Fruit fly (Drosophila melanogaster) whole organism, embryonic: ENCODE results near the gene Scox.

Experiments used
- Atf3 ChIP-seq: fragments of 200-800 bp; sonication (Bioruptor generic); optimal IDR thresholded peaks from 3 replicates; lab custom pipeline; 2016; ENCODE audit warnings: missing biosample characterization, missing genetic modification characterization
- Bgb ChIP-seq: fragments of 200-800 bp; sonication (Bioruptor generic); IDR thresholded peaks from 2 replicates; pipeline ENCODE4 v1.3.6; 2022; ENCODE audit warnings: missing biosample characterization, missing genetic modification characterization; ENCODE audit not compliant: partially characterized antibody
- CG10274 ChIP-seq: fragments of 200-800 bp; sonication (Bioruptor generic); optimal IDR thresholded peaks from 3 replicates; lab custom pipeline; 2017; ENCODE audit warnings: missing biosample characterization, mild to moderate bottlenecking, missing genetic modification characterization
- CG10462 ChIP-seq: fragments of 200-800 bp; sonication (Bioruptor generic); optimal IDR thresholded peaks from 2 replicates; lab custom pipeline; 2016; ENCODE audit warnings: missing biosample characterization, missing genetic modification characterization
- CG14441 ChIP-seq: fragments of 200-800 bp; sonication (Bioruptor generic); IDR thresholded peaks from 2 replicates; pipeline ENCODE4 v1.3.6; 2022; ENCODE audit warnings: missing biosample characterization, missing genetic modification characterization
- CG15073 ChIP-seq: fragments of 200-800 bp; sonication (Bioruptor generic); optimal IDR thresholded peaks from 2 replicates; lab custom pipeline; 2016; ENCODE audit warnings: missing biosample characterization, missing genetic modification characterization
- CG16815 ChIP-seq: fragments of 200-800 bp; sonication (Bioruptor generic); optimal IDR thresholded peaks from 3 replicates; lab custom pipeline; 2017; ENCODE audit warnings: missing biosample characterization, mild to moderate bottlenecking, missing genetic modification characterization
- CG17829 ChIP-seq: fragments of 200-800 bp; optimal IDR thresholded peaks from 2 replicates; lab custom pipeline; 2019; ENCODE audit warnings: missing biosample characterization, mild to moderate bottlenecking, missing genetic modification characterization, moderate library complexity
- CG18599 ChIP-seq: fragments of 200-800 bp; sonication (Bioruptor generic); optimal IDR thresholded peaks from 3 replicates; lab custom pipeline; 2017; ENCODE audit warnings: missing biosample characterization, missing genetic modification characterization, mild to moderate bottlenecking, moderate library complexity, missing genetic modification reagents
- CG2129 ChIP-seq: fragments of 200-800 bp; sonication (Bioruptor generic); IDR thresholded peaks from 2 replicates; pipeline ENCODE4 v1.3.6; 2022; ENCODE audit warnings: missing biosample characterization, missing genetic modification characterization; ENCODE audit not compliant: partially characterized antibody
- CG2712 ChIP-seq: fragments of 200-800 bp; optimal IDR thresholded peaks from 3 replicates; lab custom pipeline; 2019; ENCODE audit warnings: missing biosample characterization, mild to moderate bottlenecking, missing genetic modification characterization, moderate library complexity
- CG3065 ChIP-seq: fragments of 200-800 bp; sonication (Bioruptor generic); optimal IDR thresholded peaks from 2 replicates; lab custom pipeline; 2016; ENCODE audit warnings: missing biosample characterization, missing genetic modification characterization
- CG31441 ChIP-seq: fragments of 200-800 bp; sonication (Bioruptor generic); IDR thresholded peaks from 2 replicates; pipeline ENCODE4 v1.3.6; 2022; ENCODE audit warnings: missing biosample characterization, missing genetic modification characterization
- CG33213 ChIP-seq: fragments of 200-800 bp; sonication (Bioruptor generic); optimal IDR thresholded peaks from 3 replicates; lab custom pipeline; 2016; ENCODE audit warnings: missing biosample characterization, missing genetic modification characterization
- CG43689 ChIP-seq: fragments of 200-800 bp; sonication (Bioruptor generic); IDR thresholded peaks from 2 replicates; pipeline ENCODE4 v1.3.6; 2022; ENCODE audit warnings: missing biosample characterization, missing genetic modification characterization
- CG4617 ChIP-seq: fragments of 200-800 bp; sonication (Bioruptor generic); optimal IDR thresholded peaks from 3 replicates; lab custom pipeline; 2016; ENCODE audit warnings: missing biosample characterization, missing genetic modification characterization, borderline replicate concordance
- CG6689 ChIP-seq: fragments of 200-800 bp; sonication (Bioruptor generic); IDR thresholded peaks from 2 replicates; pipeline ENCODE4 v1.3.6; 2022; ENCODE audit warnings: missing biosample characterization, missing genetic modification characterization
- CG7271 ChIP-seq: fragments of 200-800 bp; sonication (Bioruptor generic); optimal IDR thresholded peaks from 2 replicates; lab custom pipeline; 2018; ENCODE audit warnings: missing biosample characterization, mild to moderate bottlenecking, missing genetic modification characterization, moderate library complexity
- CG8765 ChIP-seq: fragments of 200-800 bp; sonication (Bioruptor generic); IDR thresholded peaks from 2 replicates; pipeline ENCODE4 v1.3.6; 2022; ENCODE audit warnings: missing biosample characterization, missing genetic modification characterization
- CG9727 ChIP-seq: fragments of 200-800 bp; sonication (Bioruptor generic); optimal IDR thresholded peaks from 3 replicates; lab custom pipeline; 2017; ENCODE audit warnings: missing biosample characterization, mild to moderate bottlenecking, missing genetic modification characterization
- Chrac-16 ChIP-seq: fragments of 200-800 bp; sonication (Bioruptor generic); optimal IDR thresholded peaks from 3 replicates; lab custom pipeline; 2016; ENCODE audit warnings: missing biosample characterization, missing genetic modification characterization
- Doc2 ChIP-seq: fragments of 200-800 bp; sonication (Bioruptor generic); IDR thresholded peaks from 2 replicates; pipeline ENCODE4 v1.3.6; 2022; ENCODE audit warnings: missing biosample characterization, missing genetic modification characterization
- Fer3 ChIP-seq: fragments of 200-800 bp; sonication (Bioruptor generic); optimal IDR thresholded peaks from 2 replicates; lab custom pipeline; 2018; ENCODE audit warnings: missing biosample characterization, mild to moderate bottlenecking, missing genetic modification characterization, moderate library complexity
- Gug ChIP-seq: fragments of 200-800 bp; sonication (Bioruptor generic); IDR thresholded peaks from 4 replicates; pipeline ENCODE4 v1.3.6; 2022; ENCODE audit warnings: missing biosample characterization, missing genetic modification characterization
- Hey ChIP-seq: fragments of 200-800 bp; sonication (Bioruptor generic); optimal IDR thresholded peaks from 3 replicates; lab custom pipeline; 2018; ENCODE audit warnings: missing biosample characterization, mild to moderate bottlenecking, missing genetic modification characterization
- Lim3 ChIP-seq: fragments of 200-800 bp; sonication (Bioruptor generic); IDR thresholded peaks from 2 replicates; pipeline ENCODE4 v1.3.6; 2022; ENCODE audit warnings: missing biosample characterization, missing genetic modification characterization
- Nf-YA ChIP-seq: fragments of 200-800 bp; sonication (Bioruptor generic); IDR thresholded peaks from 2 replicates; pipeline ENCODE4 v1.3.6; 2022; ENCODE audit warnings: missing biosample characterization, missing genetic modification characterization
- Poxn ChIP-seq: fragments of 200-800 bp; sonication (Bioruptor generic); IDR thresholded peaks from 2 replicates; pipeline ENCODE4 v1.3.6; 2022; ENCODE audit warnings: missing biosample characterization, missing genetic modification characterization
- Sox100B ChIP-seq: fragments of 200-800 bp; sonication (Bioruptor generic); optimal IDR thresholded peaks from 3 replicates; lab custom pipeline; 2018; ENCODE audit warnings: missing biosample characterization, mild to moderate bottlenecking, missing genetic modification characterization
- Vsx1 ChIP-seq: fragments of 200-800 bp; sonication (Bioruptor generic); optimal IDR thresholded peaks from 2 replicates; lab custom pipeline; 2017; ENCODE audit warnings: missing biosample characterization, mild to moderate bottlenecking, missing genetic modification characterization, missing genetic modification reagents
- amos ChIP-seq: fragments of 200-800 bp; sonication (Bioruptor generic); IDR thresholded peaks from 2 replicates; pipeline ENCODE4 v1.3.6; 2022; ENCODE audit warnings: missing biosample characterization, missing genetic modification characterization; ENCODE audit not compliant: partially characterized antibody
- ap ChIP-seq: fragments of 200-800 bp; sonication (Bioruptor generic); IDR thresholded peaks from 2 replicates; pipeline ENCODE4 v1.3.6; 2022; ENCODE audit warnings: missing biosample characterization, missing genetic modification characterization
- cas ChIP-seq: fragments of 200-800 bp; sonication (Bioruptor generic); IDR thresholded peaks from 2 replicates; pipeline ENCODE4 v1.3.6; 2022; ENCODE audit warnings: missing biosample characterization, missing genetic modification characterization
- disco-r ChIP-seq: fragments of 200-800 bp; sonication (Bioruptor generic); optimal IDR thresholded peaks from 2 replicates; lab custom pipeline; 2016; ENCODE audit warnings: missing biosample characterization, missing genetic modification characterization
- eve ChIP-seq, 2 experiments: fragments of >200 bp; optimal IDR thresholded peaks; 2 replicates each; lab custom pipeline; 2017; ENCODE audit warnings: missing biosample characterization in 2 of 2, missing genetic modification characterization in 2 of 2
- exex ChIP-seq: fragments of 200-800 bp; sonication (Bioruptor generic); optimal IDR thresholded peaks from 4 replicates; lab custom pipeline; 2018; ENCODE audit warnings: missing biosample characterization, mild to moderate bottlenecking, missing genetic modification characterization, moderate library complexity
- fd3F ChIP-seq: fragments of 200-800 bp; sonication (Bioruptor generic); optimal IDR thresholded peaks from 2 replicates; lab custom pipeline; 2018; ENCODE audit warnings: missing biosample characterization, mild to moderate bottlenecking, missing genetic modification characterization, moderate library complexity
- gce ChIP-seq: fragments of 200-800 bp; sonication (Bioruptor generic); IDR thresholded peaks from 3 replicates; pipeline ENCODE4 v1.3.6; 2022; ENCODE audit warnings: missing biosample characterization, missing genetic modification characterization
- gem ChIP-seq: fragments of 200-800 bp; sonication (Bioruptor generic); optimal IDR thresholded peaks from 2 replicates; lab custom pipeline; 2019; ENCODE audit warnings: missing biosample characterization, mild to moderate bottlenecking, missing genetic modification characterization, moderate library complexity
- insv ChIP-seq, 2 experiments: fragments of 200-800 bp; sonication (Bioruptor generic); optimal IDR thresholded peaks; 3 replicates each; lab custom pipeline; 2016 to 2018; ENCODE audit warnings: missing biosample characterization in 2 of 2, missing genetic modification characterization in 2 of 2
- jumu ChIP-seq: fragments of 200-800 bp; sonication (Bioruptor generic); optimal IDR thresholded peaks from 3 replicates; lab custom pipeline; 2016; ENCODE audit warnings: missing biosample characterization, missing genetic modification characterization
- mam ChIP-seq: fragments of 200-800 bp; sonication (Bioruptor generic); optimal IDR thresholded peaks from 3 replicates; lab custom pipeline; 2016; ENCODE audit warnings: missing biosample characterization, missing genetic modification characterization
- nerfin-1 ChIP-seq: fragments of 200-800 bp; sonication (Bioruptor generic); optimal IDR thresholded peaks from 3 replicates; lab custom pipeline; 2019; ENCODE audit warnings: missing biosample characterization, mild to moderate bottlenecking, missing genetic modification characterization, moderate library complexity
- nerfin-2 ChIP-seq: fragments of 200-800 bp; sonication (Bioruptor generic); IDR thresholded peaks from 2 replicates; pipeline ENCODE4 v1.3.6; 2022; ENCODE audit warnings: missing biosample characterization, missing genetic modification characterization; ENCODE audit not compliant: partially characterized antibody
- rib ChIP-seq: fragments of 200-800 bp; sonication (Bioruptor generic); IDR thresholded peaks from 2 replicates; pipeline ENCODE4 v1.3.6; 2022; ENCODE audit warnings: missing biosample characterization, missing genetic modification characterization
- shn ChIP-seq: fragments of 200-800 bp; sonication (Bioruptor generic); optimal IDR thresholded peaks from 3 replicates; lab custom pipeline; 2016; ENCODE audit warnings: missing biosample characterization, missing genetic modification characterization
- sob ChIP-seq: fragments of 200-800 bp; sonication (Bioruptor generic); IDR thresholded peaks from 2 replicates; pipeline ENCODE4 v1.3.6; 2022; ENCODE audit warnings: missing biosample characterization, missing genetic modification characterization
- sqz ChIP-seq: fragments of 200-800 bp; sonication (Bioruptor generic); optimal IDR thresholded peaks from 3 replicates; lab custom pipeline; 2018; ENCODE audit warnings: missing biosample characterization, mild to moderate bottlenecking, missing genetic modification characterization
- vvl ChIP-seq: fragments of 200-800 bp; sonication (Bioruptor generic); IDR thresholded peaks from 2 replicates; pipeline ENCODE4 v1.3.6; 2022; ENCODE audit warnings: missing biosample characterization, missing genetic modification characterization
- yki ChIP-seq: fragments of >200 bp; optimal IDR thresholded peaks from 3 replicates; lab custom pipeline; 2018

Gene Scox

dm6 chr2L:5000287-5000871 is 31.6 kb upstream of the Scox start (continued):
- TF ChIP-seq sob, result peak; percentile 75
- peak; percentile 33 for TF ChIP-seq exex (tag; lab: Kevin White, UChicago)
- peak; percentile 45 for TF ChIP-seq CG3065 (GFP tag; lab: Kevin White, UChicago)
- peak; percentile 80 for TF ChIP-seq Chrac-16 (GFP tag; lab: Kevin White, UChicago)
- peak; percentile 68 for TF ChIP-seq yki (lab: Kevin White, UChicago)
- no peak for TF ChIP-seq Bgb (GFP tag; lab: Robert Waterston, UW)
- TF ChIP-seq CG9727 (GFP tag; lab: Kevin White, UChicago), result peak; percentile 93
- peak; percentile 26; the same call in 1 of the 2 replicates for TF ChIP-seq ap (GFP tag; lab: Robert Waterston, UW)
- peak; percentile 78 for TF ChIP-seq CG6689 (GFP tag; lab: Robert Waterston, UW)
- TF ChIP-seq Vsx1 (GFP tag; lab: Kevin White, UChicago), result peak; percentile 38
- peak; percentile 88 for TF ChIP-seq vvl (GFP tag; lab: Robert Waterston, UW)
- peak; percentile 69 for TF ChIP-seq fd3F (GFP tag; lab: Kevin White, UChicago)
- peak; percentile 25; the same call in 1 of the 2 replicates for TF ChIP-seq rib (GFP tag; lab: Robert Waterston, UW)
- no peak; the same call in 1 of the 2 replicates for TF ChIP-seq Lim3 (GFP tag; lab: Robert Waterston, UW)
- peak; percentile 80 for TF ChIP-seq CG14441
- no peak for TF ChIP-seq CG2129 (GFP tag; lab: Robert Waterston, UW)
- peak; percentile 76 for TF ChIP-seq Fer3 (tag; lab: Kevin White, UChicago)
- TF ChIP-seq CG33213 (GFP tag; lab: Kevin White, UChicago), result peak; percentile 65
- peak; percentile 92 for TF ChIP-seq CG17829
- no peak for TF ChIP-seq amos
- TF ChIP-seq CG43689 (GFP tag; lab: Robert Waterston, UW), result no peak
- TF ChIP-seq eve (GFP tag; optimal IDR thresholded peaks at IDR 0.05; lab: Kevin White, UChicago), result peak in 1 of 2 experiments; percentile 85
- TF ChIP-seq Gug (GFP tag; lab: Robert Waterston, UW), result peak; percentile 66
- peak; percentile 58 for TF ChIP-seq CG7271
- peak; percentile 31 for TF ChIP-seq shn (GFP tag; lab: Kevin White, UChicago)
- no peak for TF ChIP-seq Doc2 (GFP tag; lab: Robert Waterston, UW)
- peak; percentile 85 for TF ChIP-seq CG18599
- TF ChIP-seq CG31441 (GFP tag; lab: Robert Waterston, UW), result peak; percentile 87
- peak; percentile 53; the same call in 1 of the 2 replicates for TF ChIP-seq Nf-YA (GFP tag; lab: Robert Waterston, UW)
- peak; percentile 44 for TF ChIP-seq Atf3
- peak; percentile 70 for TF ChIP-seq mam (GFP tag; lab: Kevin White, UChicago)
- peak; percentile 69 for TF ChIP-seq CG10462 (GFP tag; lab: Kevin White, UChicago)
- peak; percentile 76 for TF ChIP-seq jumu (GFP tag; lab: Kevin White, UChicago)
- TF ChIP-seq nerfin-2 (GFP tag; lab: Robert Waterston, UW), result no peak
- TF ChIP-seq CG4617, result peak; percentile 34
- TF ChIP-seq disco-r, result peak; percentile 69
- TF ChIP-seq CG2712, result peak; percentile 92
- peak; percentile 75 for TF ChIP-seq nerfin-1 (tag; lab: Kevin White, UChicago)
- peak; percentile 56 for TF ChIP-seq Poxn (GFP tag; lab: Robert Waterston, UW)
- TF ChIP-seq CG8765, result peak; percentile 71
- peak in 1 of 2 experiments; percentile 47 for TF ChIP-seq insv (GFP tag; optimal IDR thresholded peaks at IDR 0.05; lab: Kevin White, UChicago)
- peak; percentile 76 for TF ChIP-seq sqz (GFP tag; lab: Kevin White, UChicago)
- TF ChIP-seq cas (GFP tag; lab: Robert Waterston, UW), result peak; percentile 70
- peak; percentile 17 for TF ChIP-seq Hey
- no peak for TF ChIP-seq CG15073 (GFP tag; lab: Kevin White, UChicago)
- TF ChIP-seq CG16815 (GFP tag; lab: Kevin White, UChicago), result peak; percentile 90
- peak; percentile 38 for TF ChIP-seq CG10274
- peak; percentile 94 for TF ChIP-seq gem (tag; lab: Kevin White, UChicago)
- peak; percentile 85 for TF ChIP-seq Sox100B (GFP tag; lab: Kevin White, UChicago)
- 0 out of 3 replicates have a peak, but pooled peaks have one; percentile 50 for TF ChIP-seq gce
